Fruit fly (Drosophila melanogaster) whole organism, pupa: ENCODE data around the gene Cad99C.

ENCODE experiments used
- CG10348 ChIP-seq: fragments of 200-800 bp; sonication (Bioruptor generic); IDR thresholded peaks from 2 replicates; pipeline ENCODE4 v1.3.6; 2022; ENCODE audit warnings: missing biosample characterization, missing genetic modification characterization
- CG12605 ChIP-seq: fragments of 200-800 bp; sonication (Bioruptor generic); IDR thresholded peaks from 2 replicates; pipeline ENCODE4 v1.3.6; 2022; ENCODE audit warnings: missing biosample characterization, missing genetic modification characterization
- CG13204 ChIP-seq: fragments of 200-800 bp; sonication (Bioruptor generic); optimal IDR thresholded peaks from 2 replicates; lab custom pipeline; 2018; ENCODE audit warnings: missing biosample characterization, mild to moderate bottlenecking, missing genetic modification characterization, moderate library complexity
- CG15710 ChIP-seq: fragments of 200-800 bp; sonication (Bioruptor generic); optimal IDR thresholded peaks from 2 replicates; lab custom pipeline; 2018; ENCODE audit warnings: missing biosample characterization, mild to moderate bottlenecking, missing genetic modification characterization, moderate library complexity
- CG17806 ChIP-seq: fragments of 200-800 bp; sonication (Bioruptor generic); optimal IDR thresholded peaks from 2 replicates; lab custom pipeline; 2018; ENCODE audit warnings: missing biosample characterization, mild to moderate bottlenecking, missing genetic modification characterization, moderate library complexity
- CG32121 ChIP-seq: fragments of 200-800 bp; sonication (Bioruptor generic); IDR thresholded peaks from 2 replicates; pipeline ENCODE4 v1.3.6; 2022; ENCODE audit warnings: missing biosample characterization, missing genetic modification characterization
- CG4496 ChIP-seq: fragments of 200-800 bp; sonication (Bioruptor generic); IDR thresholded peaks from 3 replicates; pipeline ENCODE4 v1.3.6; 2022; ENCODE audit warnings: missing biosample characterization, missing genetic modification characterization
- CG8159 ChIP-seq: fragments of 200-800 bp; sonication (Bioruptor generic); optimal IDR thresholded peaks from 3 replicates; lab custom pipeline; 2018; ENCODE audit warnings: missing biosample characterization, mild to moderate bottlenecking, missing genetic modification characterization, moderate library complexity
- CG8301 ChIP-seq: fragments of 200-800 bp; sonication (Bioruptor generic); optimal IDR thresholded peaks from 2 replicates; lab custom pipeline; 2018; ENCODE audit warnings: missing biosample characterization, mild to moderate bottlenecking, missing genetic modification characterization
- D1 ChIP-seq: fragments of 200-800 bp; sonication (Bioruptor generic); optimal IDR thresholded peaks from 2 replicates; lab custom pipeline; 2018; ENCODE audit warnings: missing biosample characterization, mild to moderate bottlenecking, missing genetic modification characterization, moderate library complexity
- Ets98B ChIP-seq: fragments of 200-800 bp; sonication (Bioruptor generic); IDR thresholded peaks from 2 replicates; pipeline ENCODE4 v1.3.6; 2022; ENCODE audit warnings: missing biosample characterization, missing genetic modification characterization
- Pif1A ChIP-seq: fragments of 200-800 bp; sonication (Bioruptor generic); optimal IDR thresholded peaks from 3 replicates; lab custom pipeline; 2016; ENCODE audit warnings: missing biosample characterization, missing genetic modification characterization
- Snoo ChIP-seq: fragments of 200-800 bp; sonication (Bioruptor generic); optimal IDR thresholded peaks from 3 replicates; lab custom pipeline; 2017; ENCODE audit warnings: missing biosample characterization, mild to moderate bottlenecking, missing genetic modification characterization, inconsistent platforms
- fd96Ca ChIP-seq: fragments of 200-800 bp; sonication (Bioruptor generic); IDR thresholded peaks from 3 replicates; pipeline ENCODE4 v1.3.6; 2022; ENCODE audit warnings: missing biosample characterization, missing genetic modification characterization
- gl ChIP-seq: fragments of 200-800 bp; sonication (Bioruptor generic); optimal IDR thresholded peaks from 2 replicates; lab custom pipeline; 2018; ENCODE audit warnings: missing biosample characterization, mild to moderate bottlenecking, missing genetic modification characterization
- rn ChIP-seq: fragments of 200-800 bp; sonication (Bioruptor generic); IDR thresholded peaks from 2 replicates; pipeline ENCODE4 v1.3.6; 2022; ENCODE audit warnings: missing biosample characterization, missing genetic modification characterization

The Cad99C gene

DNA sequence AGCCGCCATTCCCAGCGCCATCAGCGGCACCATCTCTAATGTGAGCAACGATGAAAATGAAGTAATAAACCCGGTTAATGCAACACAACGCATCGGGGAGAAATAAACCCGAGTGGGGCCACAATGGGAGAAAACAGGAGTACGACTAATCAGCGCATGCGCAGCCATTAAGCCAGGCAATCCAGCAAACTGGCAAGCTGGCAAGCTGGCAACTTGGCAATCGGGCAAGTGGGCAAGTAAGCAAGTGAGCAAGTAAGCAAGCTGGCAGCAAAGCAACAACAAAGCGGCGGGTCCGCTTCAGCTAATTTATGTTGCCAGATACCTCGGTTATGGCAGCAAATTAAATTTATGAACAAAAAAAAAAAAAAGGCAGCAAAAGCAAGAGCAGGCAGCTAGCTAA, 58.2 kb downstream of the Cad99C start:
- no peak for TF ChIP-seq gl
- TF ChIP-seq Ets98B (GFP tag; lab: Robert Waterston, UW): no peak
- no peak for TF ChIP-seq CG13204
- TF ChIP-seq CG4496 (GFP tag; lab: Robert Waterston, UW): no peak
- no peak for TF ChIP-seq Pif1A (GFP tag; lab: Kevin White, UChicago)
- no peak for TF ChIP-seq Snoo
- TF ChIP-seq fd96Ca (GFP tag; lab: Robert Waterston, UW): no peak
- no peak for TF ChIP-seq CG10348 (GFP tag; lab: Robert Waterston, UW)
- no peak for TF ChIP-seq CG8159 (tag; lab: Kevin White, UChicago)
- no peak for TF ChIP-seq CG12605 (GFP tag; lab: Robert Waterston, UW)
- TF ChIP-seq CG8301 (tag; lab: Kevin White, UChicago): no peak
- TF ChIP-seq CG17806 (tag; lab: Kevin White, UChicago): no peak
- no peak for TF ChIP-seq CG15710 (tag; lab: Kevin White, UChicago)
- TF ChIP-seq rn (GFP tag; lab: Robert Waterston, UW): no peak

DNA sequence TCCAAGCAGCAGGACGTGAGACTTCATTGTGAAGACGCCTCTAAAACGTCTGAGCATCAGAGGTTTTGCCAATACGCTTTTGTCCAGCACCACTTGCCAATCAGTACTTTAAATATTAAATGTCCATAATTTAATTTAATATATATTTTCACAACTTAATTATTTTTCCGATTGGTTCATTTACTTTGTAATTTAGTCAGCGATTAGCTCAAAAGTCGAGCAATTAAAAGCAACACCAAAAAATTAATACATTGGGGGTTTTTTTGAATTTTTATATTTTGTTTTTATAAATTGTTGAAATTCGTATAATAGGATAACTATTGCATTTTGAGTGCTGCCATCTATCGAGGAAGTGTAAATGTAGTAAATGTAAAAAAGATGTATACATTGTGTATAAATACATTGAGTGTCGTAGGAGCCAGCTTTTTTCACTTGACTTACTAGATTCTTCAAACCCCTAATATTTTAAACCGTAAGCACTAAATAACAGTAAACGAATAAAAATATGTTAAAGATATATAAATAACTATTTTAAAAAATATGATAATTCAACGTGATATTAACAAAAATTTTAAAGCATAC, 62.4 kb downstream of the Cad99C start, which contains the start of gene CG15517:
Gene CG15517 (minus strand): TSS at position 51 of the 582 bp plus-strand sequence.
- no peak for TF ChIP-seq CG32121 (GFP tag; lab: Robert Waterston, UW)
- peak; percentile 80 for TF ChIP-seq D1 (tag; lab: Kevin White, UChicago)
